Fruit fly (Drosophila melanogaster): ENCODE measurements around the gene Ttc1.

dm6 chr3R:16446836-16447235, 4.0 kb upstream of the Ttc1 start:
- TF ChIP-seq pita (GFP tag; optimal IDR thresholded peaks at IDR 0.05), result no peak
- no peak for TF ChIP-seq Rfx (GFP tag; IDR thresholded peaks at IDR 0.05)
- no peak for TF ChIP-seq dmrt11E (tag; optimal IDR thresholded peaks at IDR 0.05)
- TF ChIP-seq CG9817 (tag; optimal IDR thresholded peaks at IDR 0.05), result no peak
- TF ChIP-seq B-H1 (GFP tag; IDR thresholded peaks at IDR 0.05), result no peak
- no peak for TF ChIP-seq CG1647 (GFP tag; optimal IDR thresholded peaks at IDR 0.05)

Data from whole organism, embryonic.